Fruit fly (Drosophila melanogaster) whole organism, embryonic: ENCODE measurements around the gene Hr96.

Experiments used
- ATbp ChIP-seq: fragments of 200-800 bp; sonication (Bioruptor generic); optimal IDR thresholded peaks from 2 replicates; lab custom pipeline; 2017; ENCODE audit warnings: missing biosample characterization, mild to moderate bottlenecking, missing genetic modification characterization, missing genetic modification reagents
- Aef1 ChIP-seq: fragments of 200-800 bp; sonication (Bioruptor generic); IDR thresholded peaks from 3 replicates; pipeline ENCODE4 v1.3.6; 2022; ENCODE audit warnings: missing biosample characterization, missing genetic modification characterization
- C15 ChIP-seq: fragments of 200-800 bp; sonication (Bioruptor generic); IDR thresholded peaks from 3 replicates; pipeline ENCODE4 v1.3.6; 2022; ENCODE audit warnings: missing biosample characterization, missing genetic modification characterization
- CG10209 ChIP-seq: fragments of 200-800 bp; sonication (Bioruptor generic); optimal IDR thresholded peaks from 3 replicates; lab custom pipeline; 2017; ENCODE audit warnings: missing biosample characterization, mild to moderate bottlenecking, missing genetic modification characterization, missing genetic modification reagents
- CG10565 ChIP-seq: fragments of 200-800 bp; sonication (Bioruptor generic); optimal IDR thresholded peaks from 3 replicates; lab custom pipeline; 2016; ENCODE audit warnings: missing biosample characterization, mild to moderate bottlenecking, missing genetic modification characterization
- CG11456 ChIP-seq: fragments of 200-800 bp; sonication (Bioruptor generic); IDR thresholded peaks from 3 replicates; pipeline ENCODE4 v1.3.6; 2022; ENCODE audit warnings: missing biosample characterization, missing genetic modification characterization
- CG12071 ChIP-seq: fragments of 200-800 bp; sonication (Bioruptor generic); optimal IDR thresholded peaks from 3 replicates; lab custom pipeline; 2018; ENCODE audit warnings: missing biosample characterization, mild to moderate bottlenecking, missing genetic modification characterization
- CG12104 ChIP-seq: fragments of 200-800 bp; sonication (Bioruptor generic); optimal IDR thresholded peaks from 3 replicates; lab custom pipeline; 2016; ENCODE audit warnings: missing biosample characterization, missing genetic modification characterization
- CG17829 ChIP-seq: fragments of 200-800 bp; optimal IDR thresholded peaks from 2 replicates; lab custom pipeline; 2019; ENCODE audit warnings: missing biosample characterization, mild to moderate bottlenecking, missing genetic modification characterization, moderate library complexity
- CG18476 ChIP-seq: fragments of 200-800 bp; sonication (Bioruptor generic); optimal IDR thresholded peaks from 2 replicates; lab custom pipeline; 2016; ENCODE audit warnings: missing biosample characterization, mild to moderate bottlenecking, missing genetic modification characterization
- CG2712 ChIP-seq: fragments of 200-800 bp; optimal IDR thresholded peaks from 3 replicates; lab custom pipeline; 2019; ENCODE audit warnings: missing biosample characterization, mild to moderate bottlenecking, missing genetic modification characterization, moderate library complexity
- CG34224 ChIP-seq: fragments of 200-800 bp; sonication (Bioruptor generic); IDR thresholded peaks from 3 replicates; pipeline ENCODE4 v1.3.6; 2022; ENCODE audit warnings: missing biosample characterization, missing genetic modification characterization; ENCODE audit not compliant: partially characterized antibody
- CG34422 ChIP-seq: fragments of 200-800 bp; sonication (Bioruptor generic); IDR thresholded peaks from 3 replicates; pipeline ENCODE4 v1.3.6; 2022; ENCODE audit warnings: missing biosample characterization, missing genetic modification characterization
- CG3995 ChIP-seq: fragments of 200-800 bp; sonication (Bioruptor generic); optimal IDR thresholded peaks from 3 replicates; lab custom pipeline; 2016; ENCODE audit warnings: missing biosample characterization, missing genetic modification characterization
- CG4404 ChIP-seq: fragments of 200-800 bp; sonication (Bioruptor generic); IDR thresholded peaks from 2 replicates; pipeline ENCODE4 v1.3.6; 2022; ENCODE audit warnings: missing biosample characterization, missing genetic modification characterization
- CG4424 ChIP-seq: fragments of 200-800 bp; sonication (Bioruptor generic); optimal IDR thresholded peaks from 3 replicates; lab custom pipeline; 2016; ENCODE audit warnings: missing biosample characterization, missing genetic modification characterization
- CG4730 ChIP-seq: fragments of 200-800 bp; sonication (Bioruptor generic); IDR thresholded peaks from 2 replicates; pipeline ENCODE4 v1.3.6; 2022; ENCODE audit warnings: missing biosample characterization, missing genetic modification characterization
- CG4820 ChIP-seq: fragments of 200-800 bp; sonication (Bioruptor generic); optimal IDR thresholded peaks from 3 replicates; lab custom pipeline; 2016; ENCODE audit warnings: missing biosample characterization, missing genetic modification characterization
- CG7271 ChIP-seq: fragments of 200-800 bp; sonication (Bioruptor generic); optimal IDR thresholded peaks from 2 replicates; lab custom pipeline; 2018; ENCODE audit warnings: missing biosample characterization, mild to moderate bottlenecking, missing genetic modification characterization, moderate library complexity
- Chrac-16 ChIP-seq: fragments of 200-800 bp; sonication (Bioruptor generic); optimal IDR thresholded peaks from 3 replicates; lab custom pipeline; 2016; ENCODE audit warnings: missing biosample characterization, missing genetic modification characterization
- E2f1 ChIP-seq: fragments of 200-800 bp; sonication (Bioruptor generic); IDR thresholded peaks from 2 replicates; pipeline ENCODE4 v1.3.6; 2022; ENCODE audit warnings: missing biosample characterization, missing genetic modification characterization
- Eip74EF ChIP-seq, 2 experiments: fragments of 200-800 bp in 1 of 2; fragments of >200 bp in 1 of 2; sonication (Bioruptor generic) in 1 of 2; optimal IDR thresholded peaks; 2 replicates each; lab custom pipeline; 2017 to 2019; ENCODE audit warnings: missing biosample characterization in 2 of 2, missing genetic modification characterization in 2 of 2, mild to moderate bottlenecking in 1 of 2, moderate library complexity in 1 of 2
- Fer3 ChIP-seq: fragments of 200-800 bp; sonication (Bioruptor generic); optimal IDR thresholded peaks from 2 replicates; lab custom pipeline; 2018; ENCODE audit warnings: missing biosample characterization, mild to moderate bottlenecking, missing genetic modification characterization, moderate library complexity
- H15 ChIP-seq: fragments of 200-800 bp; sonication (Bioruptor generic); IDR thresholded peaks from 3 replicates; pipeline ENCODE4 v1.3.6; 2022; ENCODE audit warnings: missing biosample characterization, missing genetic modification characterization
- HHEX ChIP-seq: fragments of 200-800 bp; sonication (Bioruptor generic); optimal IDR thresholded peaks from 3 replicates; lab custom pipeline; 2017; ENCODE audit warnings: missing biosample characterization, mild to moderate bottlenecking, missing genetic modification characterization, missing genetic modification reagents
- HLH3B ChIP-seq: fragments of 200-800 bp; sonication (Bioruptor generic); IDR thresholded peaks from 2 replicates; pipeline ENCODE4 v1.3.6; 2022; ENCODE audit warnings: missing biosample characterization, missing genetic modification characterization
- Hsf ChIP-seq: fragments of 200-800 bp; sonication (Bioruptor generic); optimal IDR thresholded peaks from 3 replicates; lab custom pipeline; 2016; ENCODE audit warnings: missing biosample characterization, missing genetic modification characterization
- MESR4 ChIP-seq: fragments of 200-800 bp; sonication (Bioruptor generic); optimal IDR thresholded peaks from 2 replicates; lab custom pipeline; 2018; ENCODE audit warnings: missing biosample characterization, mild to moderate bottlenecking, missing genetic modification characterization, moderate library complexity
- Max ChIP-seq: fragments of 200-800 bp; sonication (Bioruptor generic); optimal IDR thresholded peaks from 2 replicates; lab custom pipeline; 2016; ENCODE audit warnings: missing biosample characterization, mild to moderate bottlenecking, missing genetic modification characterization
- Ravus ChIP-seq: fragments of 200-800 bp; sonication (Bioruptor generic); IDR thresholded peaks from 2 replicates; pipeline ENCODE4 v1.3.6; 2022; ENCODE audit warnings: missing biosample characterization, missing genetic modification characterization
- Rfx ChIP-seq: fragments of 200-800 bp; sonication (Bioruptor generic); IDR thresholded peaks from 2 replicates; pipeline ENCODE4 v1.3.6; 2022; ENCODE audit warnings: missing biosample characterization, missing genetic modification characterization
- Rx ChIP-seq: fragments of 200-800 bp; sonication (Bioruptor generic); IDR thresholded peaks from 2 replicates; pipeline ENCODE4 v1.3.6; 2022; ENCODE audit warnings: missing biosample characterization, missing genetic modification characterization
- Ssrp ChIP-seq: fragments of 200-800 bp; sonication (Bioruptor generic); optimal IDR thresholded peaks from 2 replicates; lab custom pipeline; 2018; ENCODE audit warnings: missing biosample characterization, mild to moderate bottlenecking, missing genetic modification characterization, moderate library complexity
- Taf1 ChIP-seq: fragments of 200-800 bp; sonication (Bioruptor generic); IDR thresholded peaks from 2 replicates; pipeline ENCODE4 v1.3.6; 2022; ENCODE audit warnings: missing biosample characterization, missing genetic modification characterization
- Xbp1 ChIP-seq: fragments of 200-800 bp; sonication (Bioruptor generic); optimal IDR thresholded peaks from 3 replicates; lab custom pipeline; 2016; ENCODE audit warnings: missing biosample characterization, mild to moderate bottlenecking, missing genetic modification characterization
- ci ChIP-seq: fragments of 200-800 bp; sonication (Bioruptor generic); IDR thresholded peaks from 3 replicates; pipeline ENCODE4 v1.3.6; 2022; ENCODE audit warnings: missing biosample characterization, missing genetic modification characterization
- cwo ChIP-seq: fragments of 200-800 bp; sonication (Bioruptor generic); optimal IDR thresholded peaks from 3 replicates; lab custom pipeline; 2017; ENCODE audit warnings: missing biosample characterization, missing genetic modification characterization, mild to moderate bottlenecking, moderate library complexity, missing genetic modification reagents
- dm ChIP-seq: fragments of 200-800 bp; sonication (Bioruptor generic); optimal IDR thresholded peaks from 3 replicates; lab custom pipeline; 2016; ENCODE audit warnings: missing biosample characterization, missing genetic modification characterization
- dmrt11E ChIP-seq: fragments of 200-800 bp; sonication (Bioruptor generic); optimal IDR thresholded peaks from 3 replicates; lab custom pipeline; 2018; ENCODE audit warnings: missing biosample characterization, mild to moderate bottlenecking, missing genetic modification characterization, moderate library complexity
- esg ChIP-seq: fragments of 200-800 bp; sonication (Bioruptor generic); conservative IDR thresholded peaks from 2 replicates; pipeline ENCODE4 v1.3.6; 2022; ENCODE audit warnings: missing biosample characterization, missing genetic modification characterization
- fd96Cb ChIP-seq: fragments of 200-800 bp; sonication (Bioruptor generic); optimal IDR thresholded peaks from 2 replicates; lab custom pipeline; 2018; ENCODE audit warnings: missing biosample characterization, mild to moderate bottlenecking, missing genetic modification characterization, moderate library complexity
- lbe ChIP-seq: fragments of 200-800 bp; sonication (Bioruptor generic); optimal IDR thresholded peaks from 2 replicates; lab custom pipeline; 2016; ENCODE audit warnings: missing biosample characterization, mild to moderate bottlenecking, missing genetic modification characterization
- lmd ChIP-seq: fragments of 200-800 bp; sonication (Bioruptor generic); IDR thresholded peaks from 2 replicates; pipeline ENCODE4 v1.3.6; 2022; ENCODE audit warnings: missing biosample characterization, missing genetic modification characterization
- nom ChIP-seq: fragments of 200-800 bp; sonication (Bioruptor generic); optimal IDR thresholded peaks from 2 replicates; lab custom pipeline; 2017; ENCODE audit warnings: missing biosample characterization, missing genetic modification characterization, mild to moderate bottlenecking, moderate library complexity, missing genetic modification reagents
- pnt ChIP-seq: fragments of 200-800 bp; sonication (Bioruptor generic); optimal IDR thresholded peaks from 3 replicates; lab custom pipeline; 2016; ENCODE audit warnings: missing biosample characterization, missing genetic modification characterization
- prd ChIP-seq, 3 experiments: fragments of >200 bp in 2 of 3; fragments of 200-800 bp in 1 of 3; sonication (Bioruptor generic) in 1 of 3; optimal IDR thresholded peaks in 2 of 3; IDR thresholded peaks in 1 of 3; 2 replicates in 2 of 3; 3 replicates in 1 of 3; pipeline versions ENCODE4 v1.3.6 to Lab custom; 2017 to 2022; ENCODE audit warnings: missing biosample characterization in 1 of 3, missing genetic modification characterization in 1 of 3
- seq ChIP-seq: fragments of 200-800 bp; sonication (Bioruptor generic); IDR thresholded peaks from 2 replicates; pipeline ENCODE4 v1.3.6; 2022; ENCODE audit warnings: missing biosample characterization, missing genetic modification characterization
- shn ChIP-seq: fragments of 200-800 bp; sonication (Bioruptor generic); optimal IDR thresholded peaks from 3 replicates; lab custom pipeline; 2016; ENCODE audit warnings: missing biosample characterization, missing genetic modification characterization
- sr ChIP-seq: fragments of 200-800 bp; sonication (Bioruptor generic); IDR thresholded peaks from 3 replicates; pipeline ENCODE4 v1.3.6; 2022; ENCODE audit warnings: missing biosample characterization, missing genetic modification characterization
- tna ChIP-seq: fragments of 200-800 bp; sonication (Bioruptor generic); IDR thresholded peaks from 2 replicates; pipeline ENCODE4 v1.3.6; 2022; ENCODE audit warnings: missing biosample characterization, missing genetic modification characterization; ENCODE audit not compliant: partially characterized antibody

Hr96 gene

DNA sequence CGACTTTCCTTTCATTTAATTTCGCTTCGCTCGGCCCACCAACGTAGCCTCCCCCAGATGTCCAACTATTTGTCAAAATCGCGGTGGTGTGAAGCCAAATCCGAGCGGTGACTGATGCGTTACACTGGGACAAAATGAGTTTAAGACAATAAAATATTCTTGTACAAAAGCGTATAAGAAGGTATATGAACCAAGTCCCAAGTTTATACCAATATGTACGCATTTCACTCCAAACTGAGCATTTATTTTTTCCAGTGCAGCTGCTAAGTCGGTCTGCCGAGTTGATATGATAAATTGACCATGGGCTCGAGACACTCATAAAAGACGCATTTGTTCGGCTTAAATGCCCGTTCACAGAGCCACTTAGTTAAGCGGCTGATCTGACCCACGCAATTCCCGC is 20.3 kb upstream of the Hr96 start (continued):
- TF ChIP-seq CG3995 (no peak), CG34422 (GFP tag; lab: Robert Waterston, UW) (0 out of 3 replicates have a peak, but pooled peaks have one; percentile 17), ATbp (GFP tag; lab: Kevin White, UChicago) (peak; percentile 17), CG4424 (GFP tag; lab: Kevin White, UChicago) (peak; percentile 58), Aef1 (GFP tag; lab: Robert Waterston, UW) (peak; percentile 63; the same call in 2 of the 3 replicates), E2f1 (GFP tag; lab: Robert Waterston, UW) (peak; percentile 69), CG12104 (GFP tag; lab: Kevin White, UChicago) (peak; percentile 9), CG4820 (GFP tag; lab: Kevin White, UChicago) (peak; percentile 54), Xbp1 (peak; percentile 72), Hsf (GFP tag; lab: Kevin White, UChicago) (peak; percentile 51), CG11456 (GFP tag; lab: Robert Waterston, UW) (0 out of 3 replicates have a peak, but pooled peaks have one; percentile 57), ci (peak; percentile 80), CG4730 (GFP tag; lab: Robert Waterston, UW) (peak; percentile 31; the same call in 1 of the 2 replicates), nom (GFP tag; lab: Kevin White, UChicago) (no peak), CG12071 (peak; percentile 52), lmd (GFP tag; lab: Robert Waterston, UW) (peak; percentile 76), HLH3B (GFP tag; lab: Robert Waterston, UW) (peak; percentile 60), CG34224 (GFP tag; lab: Robert Waterston, UW) (no peak), H15 (GFP tag; lab: Robert Waterston, UW) (peak; percentile 48; the same call in 1 of the 3 replicates), CG4404 (GFP tag; lab: Robert Waterston, UW) (peak; percentile 40; the same call in 1 of the 2 replicates), Chrac-16 (GFP tag; lab: Kevin White, UChicago) (peak; percentile 50), lbe (no peak), CG2712 (tag; lab: Kevin White, UChicago) (peak; percentile 45), Eip74EF (GFP tag; optimal IDR thresholded peaks at IDR 0.05; lab: Kevin White, UChicago) (peak in 1 of 2 experiments; percentile 38), seq (GFP tag; lab: Robert Waterston, UW) (peak; percentile 62; the same call in 1 of the 2 replicates), Taf1 (GFP tag; lab: Robert Waterston, UW) (no peak), CG17829 (tag; lab: Kevin White, UChicago) (peak; percentile 33), Rx (GFP tag; lab: Robert Waterston, UW) (peak; percentile 63), CG18476 (GFP tag; lab: Kevin White, UChicago) (no peak), dmrt11E (tag; lab: Kevin White, UChicago) (peak; percentile 48), tna (GFP tag; lab: Robert Waterston, UW) (no peak), Ravus (no peak), Ssrp (peak; percentile 30), Rfx (peak; percentile 74), cwo (GFP tag; lab: Kevin White, UChicago) (peak; percentile 51), MESR4 (GFP tag; lab: Kevin White, UChicago) (no peak), sr (GFP tag; lab: Robert Waterston, UW) (peak; percentile 58; the same call in 2 of the 3 replicates), Max (GFP tag; lab: Kevin White, UChicago) (no peak), CG10209 (GFP tag; lab: Kevin White, UChicago) (peak; percentile 47), esg (GFP tag; lab: Robert Waterston, UW) (no peak), fd96Cb (tag; lab: Kevin White, UChicago) (peak; percentile 56), pnt (GFP tag; lab: Kevin White, UChicago) (peak; percentile 39), prd (optimal IDR thresholded peaks at IDR 0.05; lab: Kevin White, UChicago) (no peak), prd (GFP tag; IDR thresholded peaks at IDR 0.05; lab: Robert Waterston, UW) (peak; percentile 71; the same call in 2 of the 3 replicates), HHEX (peak; percentile 29), shn (peak; percentile 7), CG7271 (tag; lab: Kevin White, UChicago) (no peak), Fer3 (tag; lab: Kevin White, UChicago) (peak; percentile 43), CG10565 (no peak), dm (GFP tag; lab: Kevin White, UChicago) (peak; percentile 6), C15 (GFP tag; lab: Robert Waterston, UW) (no peak)
